Worm (Caenorhabditis elegans) whole organism, L4/young adult: ENCODE measurements around the gene srx-66.

ENCODE experiments used
- W03F9.2 ChIP-seq: fragments of 150-350 bp; optimal IDR thresholded peaks from 2 replicates; lab custom pipeline; 2014; ENCODE audit warnings: missing biosample characterization, missing genetic modification characterization
- dao-5 ChIP-seq: sonication (generic microtip); optimal IDR thresholded peaks from 2 replicates; lab custom pipeline; 2016; ENCODE audit warnings: missing genotype, missing genetic modification characterization, moderate library complexity, missing compliant biosample characterization

DNA sequence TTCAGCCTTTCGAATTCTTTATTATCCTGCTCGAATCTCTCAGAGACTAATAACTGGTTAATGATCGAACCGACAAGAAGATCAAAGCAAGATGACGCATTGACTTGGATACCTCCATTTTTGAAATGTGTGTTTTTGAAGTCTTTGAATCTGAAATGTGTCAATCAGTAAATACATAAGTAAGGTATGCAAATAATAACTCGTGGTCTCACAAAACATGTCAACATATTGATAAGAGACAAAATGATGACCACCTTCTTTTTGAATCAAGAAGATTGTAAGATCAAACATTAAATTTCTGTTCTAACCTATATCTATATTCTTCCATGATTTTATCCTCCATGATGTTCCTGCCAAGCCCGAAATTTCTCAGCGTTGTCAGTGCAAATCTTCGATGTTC is 50.3 kb downstream of the srx-66 start:
- TF ChIP-seq dao-5 (tag; lab: Kevin White, UChicago) (no peak), W03F9.2 (tag; lab: Kevin White, UChicago) (no peak)
